Fruit fly (Drosophila melanogaster) whole organism: Measurements from ENCODE around the gene Aos1.

Experiments
- CG8478 ChIP-seq: fragments of >200 bp; optimal IDR thresholded peaks from 2 replicates; lab custom pipeline; 2018; ENCODE audit warnings: inconsistent platforms
- pan ChIP-seq: fragments of >200 bp; optimal IDR thresholded peaks from 2 replicates; lab custom pipeline; 2017

DNA sequence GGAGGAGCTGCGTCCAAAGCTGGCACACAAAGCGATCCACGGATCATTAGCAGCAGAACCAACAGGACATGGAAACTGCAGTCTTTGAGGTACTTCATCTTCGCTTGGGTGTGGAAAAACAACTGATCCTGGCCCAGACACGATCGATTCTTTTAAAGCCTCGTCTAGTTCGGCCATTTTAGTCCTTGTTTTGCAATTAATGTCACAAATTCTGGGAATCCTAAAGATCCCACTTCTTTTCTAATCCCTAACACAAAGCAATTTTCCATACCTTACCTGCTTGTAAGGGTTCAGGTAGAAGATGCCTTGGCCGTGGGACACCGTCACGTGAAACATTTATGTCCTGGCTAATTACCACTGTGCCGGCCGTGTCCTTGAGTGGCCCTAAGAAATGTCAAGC, 51.1 kb downstream of the Aos1 start, which contains the start of gene CG10035:
- TF ChIP-seq pan (lab: Kevin White, UChicago) (no peak), CG8478 (no peak)
